Fruit fly (Drosophila melanogaster): Measurements from ENCODE around the gene PlexA.

DNA sequence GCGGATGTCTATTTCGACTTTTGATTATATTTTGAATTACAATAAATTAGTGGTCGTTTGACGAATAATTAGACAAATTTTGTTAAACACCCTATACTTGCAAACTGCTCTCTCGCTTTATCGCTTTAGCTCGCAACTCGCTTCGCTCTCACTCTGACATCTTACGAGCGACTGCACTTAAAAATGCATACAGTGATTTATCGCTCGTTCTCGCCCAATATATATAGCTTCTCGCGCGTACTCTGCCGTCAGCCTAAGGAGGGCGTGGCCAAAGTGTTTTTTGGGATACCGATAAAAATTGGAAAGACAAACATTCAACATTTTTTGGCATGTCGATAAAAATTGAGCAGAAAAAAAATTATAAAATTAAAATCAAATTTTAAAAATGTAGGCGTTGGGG lies 18.5 kb downstream of the PlexA start:
- no peak for TF ChIP-seq usp (GFP tag; optimal IDR thresholded peaks at IDR 0.05)
- no peak for TF ChIP-seq pan (optimal IDR thresholded peaks at IDR 0.05)
- no peak for TF ChIP-seq Dll (optimal IDR thresholded peaks at IDR 0.05)
- no peak for TF ChIP-seq psq (optimal IDR thresholded peaks at IDR 0.05)
- TF ChIP-seq EcR (GFP tag; optimal IDR thresholded peaks at IDR 0.05): no peak
